Fruit fly (Drosophila melanogaster) whole organism, embryonic: ENCODE results near the gene caps.

Experiments used
- Ada2b ChIP-seq: fragments of 200-800 bp; sonication (Bioruptor generic); IDR thresholded peaks from 2 replicates; pipeline ENCODE4 v1.3.6; 2022; ENCODE audit warnings: missing biosample characterization, missing genetic modification characterization
- Atf6 ChIP-seq: fragments of 200-800 bp; sonication (Bioruptor generic); IDR thresholded peaks from 2 replicates; pipeline ENCODE4 v1.3.6; 2022; ENCODE audit warnings: missing biosample characterization, missing genetic modification characterization
- CG10543 ChIP-seq: fragments of 200-800 bp; sonication (Bioruptor generic); optimal IDR thresholded peaks from 3 replicates; lab custom pipeline; 2017; ENCODE audit warnings: missing biosample characterization, mild to moderate bottlenecking, missing genetic modification characterization, moderate library complexity
- CG10654 ChIP-seq: fragments of 200-800 bp; sonication (Bioruptor generic); optimal IDR thresholded peaks from 2 replicates; lab custom pipeline; 2016; ENCODE audit warnings: missing biosample characterization, missing genetic modification characterization
- CG10959 ChIP-seq: fragments of 200-800 bp; sonication (Bioruptor generic); IDR thresholded peaks from 2 replicates; pipeline ENCODE4 v1.3.6; 2022; ENCODE audit warnings: missing biosample characterization, missing genetic modification characterization
- CG12155 ChIP-seq: fragments of 200-800 bp; sonication (Bioruptor generic); optimal IDR thresholded peaks from 3 replicates; lab custom pipeline; 2016; ENCODE audit warnings: missing biosample characterization, missing genetic modification characterization
- CG12659 ChIP-seq: fragments of 200-800 bp; sonication (Bioruptor generic); optimal IDR thresholded peaks from 3 replicates; lab custom pipeline; 2017; ENCODE audit warnings: mild to moderate bottlenecking, missing biosample characterization, missing genetic modification reagents, missing genetic modification characterization
- CG1647 ChIP-seq: fragments of 200-800 bp; sonication (Bioruptor generic); optimal IDR thresholded peaks from 3 replicates; lab custom pipeline; 2016; ENCODE audit warnings: missing biosample characterization, missing genetic modification characterization
- CG18599 ChIP-seq: fragments of 200-800 bp; sonication (Bioruptor generic); optimal IDR thresholded peaks from 3 replicates; lab custom pipeline; 2017; ENCODE audit warnings: missing biosample characterization, missing genetic modification characterization, mild to moderate bottlenecking, moderate library complexity, missing genetic modification reagents
- CG4328 ChIP-seq: fragments of 200-800 bp; sonication (Bioruptor generic); optimal IDR thresholded peaks from 3 replicates; lab custom pipeline; 2017; ENCODE audit warnings: missing biosample characterization, missing genetic modification reagents, missing genetic modification characterization
- CG4404 ChIP-seq: fragments of 200-800 bp; sonication (Bioruptor generic); IDR thresholded peaks from 2 replicates; pipeline ENCODE4 v1.3.6; 2022; ENCODE audit warnings: missing biosample characterization, missing genetic modification characterization
- CG4424 ChIP-seq: fragments of 200-800 bp; sonication (Bioruptor generic); optimal IDR thresholded peaks from 3 replicates; lab custom pipeline; 2016; ENCODE audit warnings: missing biosample characterization, missing genetic modification characterization
- CG5180 ChIP-seq: fragments of 200-800 bp; sonication (Bioruptor generic); optimal IDR thresholded peaks from 3 replicates; lab custom pipeline; 2017; ENCODE audit warnings: missing biosample characterization, missing genetic modification characterization, mild to moderate bottlenecking, moderate library complexity, missing genetic modification reagents
- CG6654 ChIP-seq: fragments of 200-800 bp; sonication (Bioruptor generic); optimal IDR thresholded peaks from 2 replicates; lab custom pipeline; 2017; ENCODE audit warnings: missing biosample characterization, mild to moderate bottlenecking, missing genetic modification characterization
- CG7357 ChIP-seq: fragments of 200-800 bp; sonication (Bioruptor generic); IDR thresholded peaks from 3 replicates; pipeline ENCODE4 v1.3.6; 2022; ENCODE audit warnings: missing biosample characterization, missing genetic modification characterization
- CG8388 ChIP-seq: fragments of 200-800 bp; sonication (Bioruptor generic); optimal IDR thresholded peaks from 2 replicates; lab custom pipeline; 2019; ENCODE audit warnings: missing biosample characterization, mild to moderate bottlenecking, missing genetic modification characterization, moderate library complexity
- CG9437 ChIP-seq: fragments of 200-800 bp; sonication (Bioruptor generic); optimal IDR thresholded peaks from 2 replicates; lab custom pipeline; 2018; ENCODE audit warnings: missing biosample characterization, mild to moderate bottlenecking, missing genetic modification characterization
- Camta ChIP-seq: fragments of 200-800 bp; sonication (Bioruptor generic); optimal IDR thresholded peaks from 2 replicates; lab custom pipeline; 2016; ENCODE audit warnings: missing biosample characterization, missing genetic modification characterization
- CkIIα-i1 ChIP-seq: fragments of 200-800 bp; sonication (Bioruptor generic); IDR thresholded peaks from 2 replicates; pipeline ENCODE4 v1.3.6; 2022; ENCODE audit warnings: missing biosample characterization, missing genetic modification characterization
- Dad ChIP-seq: fragments of 200-800 bp; sonication (Bioruptor generic); optimal IDR thresholded peaks from 3 replicates; lab custom pipeline; 2016; ENCODE audit warnings: missing biosample characterization, missing genetic modification characterization
- Dfd ChIP-seq, 2 experiments: fragments of >200 bp; optimal IDR thresholded peaks; 2 replicates each; lab custom pipeline; 2017; ENCODE audit warnings: missing biosample characterization in 2 of 2, missing genetic modification characterization in 2 of 2
- Dip2 ChIP-seq: fragments of 200-800 bp; sonication (Bioruptor generic); IDR thresholded peaks from 2 replicates; pipeline ENCODE4 v1.3.6; 2022; ENCODE audit warnings: missing biosample characterization, missing genetic modification characterization
- Dip3 ChIP-seq: fragments of 200-800 bp; sonication (Bioruptor generic); optimal IDR thresholded peaks from 3 replicates; lab custom pipeline; 2016; ENCODE audit warnings: missing biosample characterization, missing genetic modification characterization
- Fer2 ChIP-seq: fragments of 200-800 bp; sonication (Bioruptor generic); optimal IDR thresholded peaks from 2 replicates; lab custom pipeline; 2018; ENCODE audit warnings: missing biosample characterization, mild to moderate bottlenecking, missing genetic modification characterization, moderate library complexity
- Hr3 ChIP-seq: fragments of 200-800 bp; sonication (Bioruptor generic); optimal IDR thresholded peaks from 3 replicates; lab custom pipeline; 2016; ENCODE audit warnings: missing biosample characterization, missing genetic modification characterization
- Hr78 ChIP-seq, 2 experiments: fragments of 200-800 bp in 1 of 2; fragments of >200 bp in 1 of 2; sonication (Bioruptor generic) in 1 of 2; optimal IDR thresholded peaks; 2 replicates each; lab custom pipeline; 2017 to 2019; ENCODE audit warnings: missing biosample characterization in 2 of 2, missing genetic modification characterization in 2 of 2, mild to moderate bottlenecking in 1 of 2, moderate library complexity in 1 of 2
- Lim3 ChIP-seq: fragments of 200-800 bp; sonication (Bioruptor generic); IDR thresholded peaks from 2 replicates; pipeline ENCODE4 v1.3.6; 2022; ENCODE audit warnings: missing biosample characterization, missing genetic modification characterization
- Sox102F ChIP-seq: fragments of 200-800 bp; sonication (Bioruptor generic); optimal IDR thresholded peaks from 2 replicates; lab custom pipeline; 2018; ENCODE audit warnings: missing biosample characterization, mild to moderate bottlenecking, missing genetic modification characterization, moderate library complexity
- cad ChIP-seq: fragments of >200 bp; optimal IDR thresholded peaks from 2 replicates; lab custom pipeline; 2017; ENCODE audit warnings: missing biosample characterization, missing genetic modification characterization
- crol ChIP-seq: fragments of 200-800 bp; sonication (Bioruptor generic); IDR thresholded peaks from 2 replicates; pipeline ENCODE4 v1.3.6; 2022; ENCODE audit warnings: missing biosample characterization, missing genetic modification characterization
- dimm ChIP-seq: fragments of 200-800 bp; sonication (Bioruptor generic); IDR thresholded peaks from 2 replicates; pipeline ENCODE4 v1.3.6; 2022; ENCODE audit warnings: missing biosample characterization, missing genetic modification characterization
- dmrt99B ChIP-seq: fragments of 200-800 bp; sonication (Bioruptor generic); optimal IDR thresholded peaks from 2 replicates; lab custom pipeline; 2018; ENCODE audit warnings: missing biosample characterization, mild to moderate bottlenecking, missing genetic modification characterization, moderate library complexity
- dpn ChIP-seq, 2 experiments: fragments of 200-800 bp; sonication (Bioruptor generic); optimal IDR thresholded peaks; 3 replicates each; lab custom pipeline; 2016; ENCODE audit warnings: missing biosample characterization in 2 of 2, missing genetic modification characterization in 2 of 2
- en ChIP-seq: fragments of 200-800 bp; sonication (Bioruptor generic); optimal IDR thresholded peaks from 2 replicates; lab custom pipeline; 2016; ENCODE audit warnings: missing biosample characterization, missing genetic modification characterization
- eyg ChIP-seq: fragments of 200-800 bp; sonication (Bioruptor generic); optimal IDR thresholded peaks from 3 replicates; lab custom pipeline; 2016; ENCODE audit warnings: missing biosample characterization, missing genetic modification characterization
- hb ChIP-seq: fragments of 200-800 bp; sonication (Bioruptor generic); IDR thresholded peaks from 3 replicates; pipeline ENCODE4 v1.3.6; 2022; ENCODE audit warnings: missing biosample characterization, missing genetic modification characterization; ENCODE audit not compliant: partially characterized antibody
- jigr1 ChIP-seq: fragments of 200-800 bp; sonication (Bioruptor generic); IDR thresholded peaks from 3 replicates; pipeline ENCODE4 v1.3.6; 2022; ENCODE audit warnings: missing biosample characterization, missing genetic modification characterization
- klu ChIP-seq: fragments of 200-800 bp; sonication (Bioruptor generic); IDR thresholded peaks from 2 replicates; pipeline ENCODE4 v1.3.6; 2022; ENCODE audit warnings: missing biosample characterization, missing genetic modification characterization
- kni ChIP-seq: fragments of 200-800 bp; sonication (Bioruptor generic); optimal IDR thresholded peaks from 3 replicates; lab custom pipeline; 2017; ENCODE audit warnings: mild to moderate bottlenecking, missing biosample characterization, missing genetic modification reagents, missing genetic modification characterization
- lab ChIP-seq: fragments of 200-800 bp; sonication (Bioruptor generic); optimal IDR thresholded peaks from 3 replicates; lab custom pipeline; 2017; ENCODE audit warnings: missing biosample characterization, missing genetic modification characterization, mild to moderate bottlenecking, moderate library complexity, missing genetic modification reagents
- lov ChIP-seq, 2 experiments: fragments of 200-800 bp in 1 of 2; fragments of >200 bp in 1 of 2; sonication (Bioruptor generic) in 1 of 2; IDR thresholded peaks in 1 of 2; optimal IDR thresholded peaks in 1 of 2; 2 replicates in 1 of 2; 3 replicates in 1 of 2; pipeline versions ENCODE4 v1.3.6 to Lab custom; 2017 to 2022; ENCODE audit warnings: missing biosample characterization in 1 of 2, missing genetic modification characterization in 1 of 2
- pita ChIP-seq: fragments of 200-800 bp; sonication (Bioruptor generic); optimal IDR thresholded peaks from 2 replicates; lab custom pipeline; 2017; ENCODE audit warnings: missing biosample characterization, mild to moderate bottlenecking, missing genetic modification characterization
- sima ChIP-seq: fragments of 200-800 bp; sonication (Bioruptor generic); optimal IDR thresholded peaks from 2 replicates; lab custom pipeline; 2016; ENCODE audit warnings: missing biosample characterization, missing genetic modification characterization
- tin ChIP-seq: fragments of 200-800 bp; sonication (Bioruptor generic); optimal IDR thresholded peaks from 3 replicates; lab custom pipeline; 2016; ENCODE audit warnings: missing biosample characterization, missing genetic modification characterization
- tll ChIP-seq, 2 experiments: fragments of 200-800 bp in 1 of 2; fragments of >200 bp in 1 of 2; sonication (Bioruptor generic) in 1 of 2; optimal IDR thresholded peaks; 2 replicates each; lab custom pipeline; 2017 to 2019; ENCODE audit warnings: missing biosample characterization in 2 of 2, missing genetic modification characterization in 2 of 2, mild to moderate bottlenecking in 1 of 2, moderate library complexity in 1 of 2
- tna ChIP-seq: fragments of 200-800 bp; sonication (Bioruptor generic); IDR thresholded peaks from 2 replicates; pipeline ENCODE4 v1.3.6; 2022; ENCODE audit warnings: missing biosample characterization, missing genetic modification characterization; ENCODE audit not compliant: partially characterized antibody
- twi ChIP-seq: fragments of 200-800 bp; optimal IDR thresholded peaks from 2 replicates; lab custom pipeline; 2019; ENCODE audit warnings: missing biosample characterization, mild to moderate bottlenecking, missing genetic modification characterization, moderate library complexity
- usp ChIP-seq: fragments of >200 bp; optimal IDR thresholded peaks from 2 replicates; lab custom pipeline; 2017; ENCODE audit warnings: missing biosample characterization, missing genetic modification characterization
- z ChIP-seq: fragments of 200-800 bp; sonication (Bioruptor generic); IDR thresholded peaks from 3 replicates; pipeline ENCODE4 v1.3.6; 2022; ENCODE audit warnings: missing biosample characterization, missing genetic modification characterization
- zen2 ChIP-seq: fragments of 200-800 bp; sonication (Bioruptor generic); IDR thresholded peaks from 3 replicates; pipeline ENCODE4 v1.3.6; 2022; ENCODE audit warnings: missing biosample characterization, missing genetic modification characterization; ENCODE audit not compliant: partially characterized antibody

caps gene

dm6 chr3L:13197551-13197950 is 30.9 kb upstream of the caps start (continued):
- TF ChIP-seq Dip3 (GFP tag; lab: Kevin White, UChicago) (peak; percentile 9), crol (GFP tag; lab: Robert Waterston, UW) (no peak), CG8388 (GFP tag; lab: Kevin White, UChicago) (peak; percentile 59), sima (GFP tag; lab: Kevin White, UChicago) (no peak), Dip2 (GFP tag; lab: Robert Waterston, UW) (no peak), Dfd (GFP tag; optimal IDR thresholded peaks at IDR 0.05; lab: Kevin White, UChicago) (no peak), Sox102F (peak; percentile 63), hb (GFP tag; lab: Robert Waterston, UW) (no peak), CG9437 (GFP tag; lab: Kevin White, UChicago) (peak; percentile 4), kni (GFP tag; lab: Kevin White, UChicago) (no peak), usp (GFP tag; lab: Kevin White, UChicago) (no peak), tin (GFP tag; lab: Kevin White, UChicago) (peak; percentile 65), CG4424 (peak; percentile 57), Camta (GFP tag; lab: Kevin White, UChicago) (no peak), pita (GFP tag; lab: Kevin White, UChicago) (no peak), tll (GFP tag; optimal IDR thresholded peaks at IDR 0.05; lab: Kevin White, UChicago) (no peak), lab (GFP tag; lab: Kevin White, UChicago) (peak; percentile 50), CG7357 (GFP tag; lab: Robert Waterston, UW) (0 out of 3 replicates have a peak, but pooled peaks have one; percentile 5), CG12659 (GFP tag; lab: Kevin White, UChicago) (peak; percentile 13), jigr1 (no peak), twi (tag; lab: Kevin White, UChicago) (peak; percentile 24), CG10959 (GFP tag; lab: Robert Waterston, UW) (0 out of 2 replicates have a peak, but pooled peaks have one; percentile 10), CG12155 (GFP tag; lab: Kevin White, UChicago) (no peak), CG4404 (GFP tag; lab: Robert Waterston, UW) (no peak), CG5180 (GFP tag; lab: Kevin White, UChicago) (no peak), cad (no peak), CG1647 (no peak), Hr78 (GFP tag; optimal IDR thresholded peaks at IDR 0.05; lab: Kevin White, UChicago) (no peak), Dad (GFP tag; lab: Kevin White, UChicago) (no peak), Hr3 (GFP tag; lab: Kevin White, UChicago) (peak; percentile 45), dpn (GFP tag; optimal IDR thresholded peaks at IDR 0.05; lab: Kevin White, UChicago) (peak in 1 of 2 experiments; percentile 28), dmrt99B (tag; lab: Kevin White, UChicago) (peak; percentile 70), CG4328 (GFP tag; lab: Kevin White, UChicago) (no peak), zen2 (GFP tag; lab: Robert Waterston, UW) (no peak), Ada2b (GFP tag; lab: Robert Waterston, UW) (peak; percentile 25; the same call in 1 of the 2 replicates), CG18599 (peak; percentile 68), Lim3 (no peak), CG10543 (GFP tag; lab: Kevin White, UChicago) (no peak), Atf6 (GFP tag; lab: Robert Waterston, UW) (peak; percentile 17; the same call in 1 of the 2 replicates), lov (optimal IDR thresholded peaks at IDR 0.05; lab: Kevin White, UChicago) (no peak), lov (GFP tag; IDR thresholded peaks at IDR 0.05; lab: Robert Waterston, UW) (peak; percentile 33; the same call in 1 of the 3 replicates), en (GFP tag; lab: Kevin White, UChicago) (no peak), CG6654 (GFP tag; lab: Kevin White, UChicago) (no peak), tna (GFP tag; lab: Robert Waterston, UW) (no peak), Fer2 (peak; percentile 1), z (GFP tag; lab: Robert Waterston, UW) (no peak), eyg (GFP tag; lab: Kevin White, UChicago) (no peak), CkIIα-i1 (GFP tag; lab: Robert Waterston, UW) (no peak), dimm (no peak), klu (GFP tag; lab: Robert Waterston, UW) (no peak), CG10654 (GFP tag; lab: Kevin White, UChicago) (peak; percentile 48)
